Fruit fly (Drosophila melanogaster): Measurements from ENCODE around the gene hook.

dm6 chr2L:19036105-19036714, 2.9 kb upstream of the hook start:
- TF ChIP-seq Sin3A (optimal IDR thresholded peaks at IDR 0.05): no peak
- TF ChIP-seq Myc (optimal IDR thresholded peaks at IDR 0.05): no peak
- TF ChIP-seq h (optimal IDR thresholded peaks at IDR 0.05): no peak

Data from Kc167 (cell line).